Fruit fly (Drosophila melanogaster) whole organism, embryonic: Measurements from ENCODE around the gene CG33641.

Experiments
- Ada2b ChIP-seq: fragments of 200-800 bp; sonication (Bioruptor generic); IDR thresholded peaks from 2 replicates; pipeline ENCODE4 v1.3.6; 2022; ENCODE audit warnings: missing biosample characterization, missing genetic modification characterization
- Adf1 ChIP-seq: fragments of 200-800 bp; sonication (Bioruptor generic); IDR thresholded peaks from 2 replicates; pipeline ENCODE4 v1.3.6; 2022; ENCODE audit warnings: missing biosample characterization, missing genetic modification characterization
- Antp ChIP-seq: fragments of 200-800 bp; sonication (Bioruptor generic); optimal IDR thresholded peaks from 3 replicates; lab custom pipeline; 2016; ENCODE audit warnings: missing biosample characterization, missing genetic modification characterization
- Blimp-1 ChIP-seq: fragments of 200-800 bp; sonication (Bioruptor generic); optimal IDR thresholded peaks from 3 replicates; lab custom pipeline; 2018; ENCODE audit warnings: missing biosample characterization, missing genetic modification characterization, mild to moderate bottlenecking, moderate library complexity, missing genetic modification reagents
- CG11695 ChIP-seq: fragments of 200-800 bp; sonication (Bioruptor generic); IDR thresholded peaks from 3 replicates; pipeline ENCODE4 v1.3.6; 2022; ENCODE audit warnings: missing biosample characterization, missing genetic modification characterization
- CG16815 ChIP-seq: fragments of 200-800 bp; sonication (Bioruptor generic); optimal IDR thresholded peaks from 3 replicates; lab custom pipeline; 2017; ENCODE audit warnings: missing biosample characterization, mild to moderate bottlenecking, missing genetic modification characterization
- CG2712 ChIP-seq: fragments of 200-800 bp; optimal IDR thresholded peaks from 3 replicates; lab custom pipeline; 2019; ENCODE audit warnings: missing biosample characterization, mild to moderate bottlenecking, missing genetic modification characterization, moderate library complexity
- CG30431 ChIP-seq: fragments of 200-800 bp; sonication (Bioruptor generic); optimal IDR thresholded peaks from 2 replicates; lab custom pipeline; 2017; ENCODE audit warnings: missing biosample characterization, missing genetic modification characterization
- CG3065 ChIP-seq: fragments of 200-800 bp; sonication (Bioruptor generic); optimal IDR thresholded peaks from 2 replicates; lab custom pipeline; 2016; ENCODE audit warnings: missing biosample characterization, missing genetic modification characterization
- CG32532 ChIP-seq: fragments of 200-800 bp; sonication (Bioruptor generic); IDR thresholded peaks from 2 replicates; pipeline ENCODE4 v1.3.6; 2022; ENCODE audit warnings: missing biosample characterization, missing genetic modification characterization
- CG33213 ChIP-seq: fragments of 200-800 bp; sonication (Bioruptor generic); optimal IDR thresholded peaks from 3 replicates; lab custom pipeline; 2016; ENCODE audit warnings: missing biosample characterization, missing genetic modification characterization
- CG3995 ChIP-seq: fragments of 200-800 bp; sonication (Bioruptor generic); optimal IDR thresholded peaks from 3 replicates; lab custom pipeline; 2016; ENCODE audit warnings: missing biosample characterization, missing genetic modification characterization
- CG6175 ChIP-seq: fragments of 200-800 bp; sonication (Bioruptor generic); IDR thresholded peaks from 3 replicates; pipeline ENCODE4 v1.3.6; 2022; ENCODE audit warnings: missing biosample characterization, missing genetic modification characterization
- CG7556 ChIP-seq: fragments of 200-800 bp; sonication (Bioruptor generic); optimal IDR thresholded peaks from 2 replicates; lab custom pipeline; 2017; ENCODE audit warnings: missing biosample characterization, mild to moderate bottlenecking, missing genetic modification characterization
- Chrac-16 ChIP-seq: fragments of 200-800 bp; sonication (Bioruptor generic); optimal IDR thresholded peaks from 3 replicates; lab custom pipeline; 2016; ENCODE audit warnings: missing biosample characterization, missing genetic modification characterization
- D19A ChIP-seq: fragments of 200-800 bp; optimal IDR thresholded peaks from 3 replicates; lab custom pipeline; 2019; ENCODE audit warnings: missing biosample characterization, mild to moderate bottlenecking, missing genetic modification characterization, moderate library complexity
- Dek ChIP-seq: fragments of 200-800 bp; sonication (Bioruptor generic); optimal IDR thresholded peaks from 3 replicates; lab custom pipeline; 2019; ENCODE audit warnings: missing biosample characterization, mild to moderate bottlenecking, missing genetic modification characterization, moderate library complexity
- Dip2 ChIP-seq: fragments of 200-800 bp; sonication (Bioruptor generic); IDR thresholded peaks from 2 replicates; pipeline ENCODE4 v1.3.6; 2022; ENCODE audit warnings: missing biosample characterization, missing genetic modification characterization
- HLH54F ChIP-seq: fragments of 200-800 bp; sonication (Bioruptor generic); optimal IDR thresholded peaks from 3 replicates; lab custom pipeline; 2016; ENCODE audit warnings: missing biosample characterization, missing genetic modification characterization
- HmgD ChIP-seq: fragments of 200-800 bp; sonication (Bioruptor generic); optimal IDR thresholded peaks from 3 replicates; lab custom pipeline; 2016; ENCODE audit warnings: missing biosample characterization, missing genetic modification characterization
- Hr51 ChIP-seq, 2 experiments: fragments of 200-800 bp; sonication (Bioruptor generic); optimal IDR thresholded peaks; 2 replicates in 1 of 2; 3 replicates in 1 of 2; lab custom pipeline; 2016 to 2018; ENCODE audit warnings: missing biosample characterization in 2 of 2, missing genetic modification characterization in 2 of 2, mild to moderate bottlenecking in 1 of 2, moderate library complexity in 1 of 2
- Hr78 ChIP-seq, 2 experiments: fragments of 200-800 bp in 1 of 2; fragments of >200 bp in 1 of 2; sonication (Bioruptor generic) in 1 of 2; optimal IDR thresholded peaks; 2 replicates each; lab custom pipeline; 2017 to 2019; ENCODE audit warnings: missing biosample characterization in 2 of 2, missing genetic modification characterization in 2 of 2, mild to moderate bottlenecking in 1 of 2, moderate library complexity in 1 of 2
- Jarid2 ChIP-seq: fragments of 200-800 bp; sonication (Bioruptor generic); optimal IDR thresholded peaks from 3 replicates; lab custom pipeline; 2017; ENCODE audit warnings: mild to moderate bottlenecking, missing biosample characterization, missing genetic modification reagents, missing genetic modification characterization
- Lim3 ChIP-seq: fragments of 200-800 bp; sonication (Bioruptor generic); IDR thresholded peaks from 2 replicates; pipeline ENCODE4 v1.3.6; 2022; ENCODE audit warnings: missing biosample characterization, missing genetic modification characterization
- Med ChIP-seq: fragments of 200-800 bp; sonication (Bioruptor generic); peaks from one replicate; lab custom pipeline; 2016; ENCODE audit warnings: missing biosample characterization, missing genetic modification characterization, mild to moderate bottlenecking, inconsistent platforms, moderate library complexity
- Rx ChIP-seq: fragments of 200-800 bp; sonication (Bioruptor generic); IDR thresholded peaks from 2 replicates; pipeline ENCODE4 v1.3.6; 2022; ENCODE audit warnings: missing biosample characterization, missing genetic modification characterization
- Six4 ChIP-seq: fragments of 200-800 bp; sonication (Bioruptor generic); optimal IDR thresholded peaks from 2 replicates; lab custom pipeline; 2016; ENCODE audit warnings: missing biosample characterization, missing genetic modification characterization
- Sry-δ ChIP-seq: fragments of 200-800 bp; sonication (Bioruptor generic); optimal IDR thresholded peaks from 2 replicates; lab custom pipeline; 2016; ENCODE audit warnings: missing biosample characterization, missing genetic modification characterization
- amos ChIP-seq: fragments of 200-800 bp; sonication (Bioruptor generic); IDR thresholded peaks from 2 replicates; pipeline ENCODE4 v1.3.6; 2022; ENCODE audit warnings: missing biosample characterization, missing genetic modification characterization; ENCODE audit not compliant: partially characterized antibody
- br ChIP-seq: fragments of >200 bp; optimal IDR thresholded peaks from 2 replicates; lab custom pipeline; 2017
- emc ChIP-seq: fragments of 200-800 bp; sonication (Bioruptor generic); optimal IDR thresholded peaks from 2 replicates; lab custom pipeline; 2016; ENCODE audit warnings: missing biosample characterization, missing genetic modification characterization
- eve ChIP-seq, 2 experiments: fragments of >200 bp; optimal IDR thresholded peaks; 2 replicates each; lab custom pipeline; 2017; ENCODE audit warnings: missing biosample characterization in 2 of 2, missing genetic modification characterization in 2 of 2
- gcm2 ChIP-seq: fragments of 200-800 bp; sonication (Bioruptor generic); optimal IDR thresholded peaks from 2 replicates; lab custom pipeline; 2016; ENCODE audit warnings: missing biosample characterization, missing genetic modification characterization
- h ChIP-seq: fragments of >200 bp; optimal IDR thresholded peaks from 2 replicates; lab custom pipeline; 2017
- hkb ChIP-seq, 2 experiments: fragments of 200-800 bp in 1 of 2; fragments of >200 bp in 1 of 2; sonication (Bioruptor generic) in 1 of 2; IDR thresholded peaks in 1 of 2; optimal IDR thresholded peaks in 1 of 2; 2 replicates each; pipeline versions ENCODE4 v1.3.6 to Lab custom; 2017 to 2022; ENCODE audit warnings: missing biosample characterization in 1 of 2, missing genetic modification characterization in 1 of 2
- kay ChIP-seq: fragments of 200-800 bp; sonication (Bioruptor generic); optimal IDR thresholded peaks from 2 replicates; lab custom pipeline; 2016; ENCODE audit warnings: missing biosample characterization, missing genetic modification characterization
- mirr ChIP-seq: fragments of 200-800 bp; sonication (Bioruptor generic); optimal IDR thresholded peaks from 3 replicates; lab custom pipeline; 2018; ENCODE audit warnings: missing biosample characterization, mild to moderate bottlenecking, missing genetic modification characterization
- mld ChIP-seq: fragments of 200-800 bp; sonication (Bioruptor generic); IDR thresholded peaks from 3 replicates; pipeline ENCODE4 v1.3.6; 2022; ENCODE audit warnings: missing biosample characterization, missing genetic modification characterization; ENCODE audit not compliant: partially characterized antibody
- nerfin-2 ChIP-seq: fragments of 200-800 bp; sonication (Bioruptor generic); IDR thresholded peaks from 2 replicates; pipeline ENCODE4 v1.3.6; 2022; ENCODE audit warnings: missing biosample characterization, missing genetic modification characterization; ENCODE audit not compliant: partially characterized antibody
- pho ChIP-seq: fragments of 200-800 bp; sonication (Bioruptor generic); optimal IDR thresholded peaks from 2 replicates; lab custom pipeline; 2016; ENCODE audit warnings: missing biosample characterization, missing genetic modification characterization
- psq ChIP-seq: fragments of 200-800 bp; sonication (Bioruptor generic); optimal IDR thresholded peaks from 2 replicates; lab custom pipeline; 2017; ENCODE audit warnings: missing biosample characterization, missing genetic modification characterization
- ranshi ChIP-seq: fragments of 200-800 bp; sonication (Bioruptor generic); IDR thresholded peaks from 2 replicates; pipeline ENCODE4 v1.3.6; 2022; ENCODE audit warnings: missing biosample characterization, missing genetic modification characterization
- sc ChIP-seq, 3 experiments: fragments of >200 bp in 2 of 3; fragments of 200-800 bp in 1 of 3; sonication (Bioruptor generic) in 1 of 3; optimal IDR thresholded peaks; 2 replicates in 2 of 3; 3 replicates in 1 of 3; lab custom pipeline; 2017; ENCODE audit warnings: mild to moderate bottlenecking in 1 of 3, missing biosample characterization in 1 of 3, missing genetic modification characterization in 1 of 3, missing genetic modification reagents in 1 of 3
- sens ChIP-seq: fragments of 200-800 bp; sonication (Bioruptor generic); peaks from one replicate; lab custom pipeline; 2016; ENCODE audit warnings: missing biosample characterization, missing genetic modification characterization
- sim ChIP-seq: fragments of 200-800 bp; sonication (Bioruptor generic); IDR thresholded peaks from 2 replicates; pipeline ENCODE4 v1.3.6; 2022; ENCODE audit warnings: missing biosample characterization, missing genetic modification characterization
- tap ChIP-seq: fragments of 200-800 bp; optimal IDR thresholded peaks from 3 replicates; lab custom pipeline; 2019; ENCODE audit warnings: missing biosample characterization, mild to moderate bottlenecking, missing genetic modification characterization, moderate library complexity
- tgo ChIP-seq: fragments of 200-800 bp; sonication (Bioruptor generic); IDR thresholded peaks from 3 replicates; pipeline ENCODE4 v1.3.6; 2022; ENCODE audit warnings: missing biosample characterization, missing genetic modification characterization
- toy ChIP-seq: fragments of 200-800 bp; sonication (Bioruptor generic); IDR thresholded peaks from 2 replicates; pipeline ENCODE4 v1.3.6; 2022; ENCODE audit warnings: missing biosample characterization, missing genetic modification characterization
- zen2 ChIP-seq: fragments of 200-800 bp; sonication (Bioruptor generic); IDR thresholded peaks from 3 replicates; pipeline ENCODE4 v1.3.6; 2022; ENCODE audit warnings: missing biosample characterization, missing genetic modification characterization; ENCODE audit not compliant: partially characterized antibody

CG33641 gene

DNA sequence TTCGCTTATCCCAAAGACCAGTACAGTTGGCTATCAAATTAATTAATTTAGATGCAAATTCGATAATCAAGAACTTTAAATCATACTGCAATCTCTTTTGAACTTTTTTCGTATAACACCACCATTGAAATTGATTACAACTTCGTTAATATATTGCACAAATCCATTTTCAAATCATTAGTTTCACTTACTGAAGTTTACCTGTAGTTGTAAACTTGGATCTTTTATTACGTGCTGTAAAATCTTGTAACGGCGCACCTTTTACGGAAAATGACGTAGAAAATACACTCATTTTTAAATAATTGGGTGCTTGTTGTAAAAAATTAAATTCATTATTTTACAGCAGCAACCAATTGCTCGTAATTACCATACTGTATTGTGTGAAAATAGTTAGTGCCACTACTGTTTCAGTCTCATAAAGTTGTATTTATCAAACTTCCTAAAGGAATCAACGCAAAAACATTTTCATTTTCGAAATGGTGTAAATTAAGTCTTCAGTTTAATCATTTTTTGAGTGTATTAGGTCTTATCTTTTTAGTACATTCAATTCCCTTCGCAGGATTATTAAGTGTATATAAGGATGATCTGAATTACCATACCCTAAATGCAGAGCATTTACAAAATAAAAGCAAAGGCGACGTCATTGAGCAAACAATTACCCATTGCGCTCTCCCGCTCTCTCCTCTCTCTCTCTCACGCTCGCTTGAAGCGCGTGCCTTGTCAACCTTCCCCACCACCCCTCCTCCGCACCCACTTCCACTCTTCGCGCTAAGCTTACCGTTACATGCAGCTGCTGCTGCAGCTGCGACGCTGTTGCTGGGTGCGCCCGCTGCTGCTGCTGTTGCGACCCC, 16.4 kb upstream of the CG33641 start (continued):
- no peak for TF ChIP-seq emc
- TF ChIP-seq h (lab: Kevin White, UChicago) = no peak
- TF ChIP-seq HLH54F (GFP tag; lab: Kevin White, UChicago) = peak; percentile 10
- no peak for TF ChIP-seq mld (GFP tag; lab: Robert Waterston, UW)
- peak; percentile 44 for TF ChIP-seq Ada2b (GFP tag; lab: Robert Waterston, UW)
- TF ChIP-seq CG30431 (GFP tag; lab: Kevin White, UChicago) = no peak
- TF ChIP-seq toy (GFP tag; lab: Robert Waterston, UW) = no peak
- peak; percentile 55; the same call in 1 of the 3 replicates for TF ChIP-seq CG11695 (GFP tag; lab: Robert Waterston, UW)
- TF ChIP-seq CG2712 = peak; percentile 32
- peak; percentile 84 for TF ChIP-seq Med (GFP tag; lab: Kevin White, UChicago)
- no peak for TF ChIP-seq Hr78 (GFP tag; optimal IDR thresholded peaks at IDR 0.05; lab: Kevin White, UChicago)
- TF ChIP-seq psq (GFP tag; lab: Kevin White, UChicago) = no peak
- no peak for TF ChIP-seq br (lab: Kevin White, UChicago)
- no peak for TF ChIP-seq hkb (optimal IDR thresholded peaks at IDR 0.05; lab: Kevin White, UChicago)
- peak; percentile 11; the same call in 1 of the 2 replicates for TF ChIP-seq hkb (GFP tag; IDR thresholded peaks at IDR 0.05; lab: Robert Waterston, UW)
- no peak for TF ChIP-seq Lim3
- TF ChIP-seq kay (GFP tag; lab: Kevin White, UChicago) = no peak
- TF ChIP-seq CG3995 (GFP tag; lab: Kevin White, UChicago) = no peak
- peak; percentile 4 for TF ChIP-seq tap (tag; lab: Kevin White, UChicago)
- no peak for TF ChIP-seq Sry-δ (GFP tag; lab: Kevin White, UChicago)
- no peak for TF ChIP-seq CG33213 (GFP tag; lab: Kevin White, UChicago)
- no peak for TF ChIP-seq Six4
- no peak for TF ChIP-seq CG3065 (GFP tag; lab: Kevin White, UChicago)
- peak; percentile 56; the same call in 2 of the 3 replicates for TF ChIP-seq CG6175
- TF ChIP-seq Hr51 (GFP tag; optimal IDR thresholded peaks at IDR 0.05; lab: Kevin White, UChicago) = peak in 1 of 2 experiments; percentile 66
- TF ChIP-seq Adf1 (GFP tag; lab: Robert Waterston, UW) = no peak
- no peak for TF ChIP-seq sim (GFP tag; lab: Robert Waterston, UW)
- no peak for TF ChIP-seq HmgD (GFP tag; lab: Kevin White, UChicago)
- TF ChIP-seq sc (optimal IDR thresholded peaks at IDR 0.05; lab: Kevin White, UChicago) = no peak
- TF ChIP-seq sc (GFP tag; optimal IDR thresholded peaks at IDR 0.05; lab: Kevin White, UChicago) = no peak
- TF ChIP-seq CG32532 (GFP tag; lab: Robert Waterston, UW) = peak; percentile 37; the same call in 1 of the 2 replicates
- no peak for TF ChIP-seq CG16815 (GFP tag; lab: Kevin White, UChicago)
- peak; percentile 10 for TF ChIP-seq Antp (GFP tag; lab: Kevin White, UChicago)
- TF ChIP-seq mirr (GFP tag; lab: Kevin White, UChicago) = no peak
- TF ChIP-seq nerfin-2 (GFP tag; lab: Robert Waterston, UW) = no peak
- no peak for TF ChIP-seq Rx (GFP tag; lab: Robert Waterston, UW)
- peak; percentile 13 for TF ChIP-seq Chrac-16 (GFP tag; lab: Kevin White, UChicago)
- TF ChIP-seq Blimp-1 (GFP tag; lab: Kevin White, UChicago) = peak; percentile 26
- peak in 1 of 2 experiments; percentile 58 for TF ChIP-seq eve (GFP tag; optimal IDR thresholded peaks at IDR 0.05; lab: Kevin White, UChicago)
- TF ChIP-seq ranshi (GFP tag; lab: Robert Waterston, UW) = peak; percentile 38; the same call in 1 of the 2 replicates
- no peak for TF ChIP-seq Jarid2 (GFP tag; lab: Kevin White, UChicago)
- peak; percentile 86 for TF ChIP-seq D19A (tag; lab: Kevin White, UChicago)
- 0 out of 3 replicates have a peak, but pooled peaks have one; percentile 6 for TF ChIP-seq zen2 (GFP tag; lab: Robert Waterston, UW)
- TF ChIP-seq Dip2 (GFP tag; lab: Robert Waterston, UW) = no peak
- TF ChIP-seq amos (GFP tag; lab: Robert Waterston, UW) = no peak
- no peak for TF ChIP-seq pho (GFP tag; lab: Kevin White, UChicago)
- TF ChIP-seq gcm2 (GFP tag; lab: Kevin White, UChicago) = no peak
- TF ChIP-seq sens (GFP tag; lab: Kevin White, UChicago) = peak; percentile 75
- TF ChIP-seq CG7556 (GFP tag; lab: Kevin White, UChicago) = no peak
- TF ChIP-seq tgo = peak; percentile 55; the same call in 2 of the 3 replicates
- TF ChIP-seq Dek (tag; lab: Kevin White, UChicago) = no peak
